3 fruit fly cellular contexts compared by ENCODE assay signal in genomic region chr3R:24563039-24563825, dm6.
TF ChIP-seq lines count a peak whose summit lies in the region.

No protein-coding gene starts in this region.

- no peak for TF ChIP-seq CTCF in whole organism, embryonic (GFP tag; optimal IDR thresholded peaks at IDR 0.05; lab: Kevin White, UChicago)

TF ChIP-seq in whole organism, adult, 20 proteins besides CTCF, POLR2A, EP300 and RAD21:
- no peak for TF ChIP-seq CG1620 (GFP tag; optimal IDR thresholded peaks at IDR 0.05; lab: Kevin White, UChicago)
- no peak for TF ChIP-seq CG33017 (tag; optimal IDR thresholded peaks at IDR 0.05; lab: Kevin White, UChicago)
- TF ChIP-seq Crg-1 (GFP tag; optimal IDR thresholded peaks at IDR 0.05; lab: Kevin White, UChicago), result no peak
- no peak for TF ChIP-seq CG7045 (GFP tag; optimal IDR thresholded peaks at IDR 0.05; lab: Kevin White, UChicago)
- no peak for TF ChIP-seq toe (GFP tag; optimal IDR thresholded peaks at IDR 0.05; lab: Kevin White, UChicago)
- TF ChIP-seq kay (GFP tag; lab: Kevin White, UChicago; ENCODE audit: borderline replicate concordance), result peak; percentile 82
- no peak for TF ChIP-seq CG7101 (tag; optimal IDR thresholded peaks at IDR 0.05; lab: Kevin White, UChicago)
- TF ChIP-seq cic (GFP tag; optimal IDR thresholded peaks at IDR 0.05; lab: Kevin White, UChicago), result peak; percentile 25

TF ChIP-seq in whole organism, embryonic, 481 proteins besides CTCF, POLR2A, EP300 and RAD21:
- TF ChIP-seq rib (GFP tag; IDR thresholded peaks at IDR 0.05; lab: Robert Waterston, UW) (peak; percentile 62; the same call in 1 of the 2 replicates), Vsx1 (GFP tag; optimal IDR thresholded peaks at IDR 0.05; lab: Kevin White, UChicago) (no peak), exex (tag; optimal IDR thresholded peaks at IDR 0.05; lab: Kevin White, UChicago) (peak; percentile 77), mld (GFP tag; IDR thresholded peaks at IDR 0.05; lab: Robert Waterston, UW; ENCODE audit: partially characterized antibody) (peak; percentile 42; the same call in 1 of the 3 replicates), CG34376 (GFP tag; optimal IDR thresholded peaks at IDR 0.05; lab: Kevin White, UChicago) (peak; percentile 63), ro (GFP tag; IDR thresholded peaks at IDR 0.05; lab: Robert Waterston, UW) (no peak), D19B (GFP tag; optimal IDR thresholded peaks at IDR 0.05; lab: Kevin White, UChicago) (no peak), crol (GFP tag; IDR thresholded peaks at IDR 0.05; lab: Robert Waterston, UW) (0 out of 2 replicates have a peak, but pooled peaks have one; percentile 20), cwo (GFP tag; optimal IDR thresholded peaks at IDR 0.05; lab: Kevin White, UChicago) (peak; percentile 90), nmo (GFP tag; optimal IDR thresholded peaks at IDR 0.05; lab: Kevin White, UChicago) (no peak), Med (GFP tag; lab: Kevin White, UChicago) (peak; percentile 33), mirr (GFP tag; optimal IDR thresholded peaks at IDR 0.05; lab: Kevin White, UChicago) (peak; percentile 44)

TF ChIP-seq in whole organism, pupa, 21 proteins besides CTCF, POLR2A, EP300 and RAD21:
- TF ChIP-seq CG13204 (GFP tag; optimal IDR thresholded peaks at IDR 0.05; lab: Kevin White, UChicago), result no peak
- peak; percentile 47 for TF ChIP-seq EcR (GFP tag; optimal IDR thresholded peaks at IDR 0.05; lab: Kevin White, UChicago)
